Fruit fly (Drosophila melanogaster) whole organism, pupa: ENCODE data around the gene crol.

Experiments
- CG10348 ChIP-seq: fragments of 200-800 bp; sonication (Bioruptor generic); IDR thresholded peaks from 2 replicates; pipeline ENCODE4 v1.3.6; 2022; ENCODE audit warnings: missing biosample characterization, missing genetic modification characterization
- CG12605 ChIP-seq: fragments of 200-800 bp; sonication (Bioruptor generic); IDR thresholded peaks from 2 replicates; pipeline ENCODE4 v1.3.6; 2022; ENCODE audit warnings: missing biosample characterization, missing genetic modification characterization
- CG13204 ChIP-seq: fragments of 200-800 bp; sonication (Bioruptor generic); optimal IDR thresholded peaks from 2 replicates; lab custom pipeline; 2018; ENCODE audit warnings: missing biosample characterization, mild to moderate bottlenecking, missing genetic modification characterization, moderate library complexity
- CG14655 ChIP-seq: fragments of 200-800 bp; sonication (Bioruptor generic); optimal IDR thresholded peaks from 3 replicates; lab custom pipeline; 2017; ENCODE audit warnings: mild to moderate bottlenecking, missing biosample characterization, missing genetic modification reagents, missing genetic modification characterization
- CG15710 ChIP-seq: fragments of 200-800 bp; sonication (Bioruptor generic); optimal IDR thresholded peaks from 2 replicates; lab custom pipeline; 2018; ENCODE audit warnings: missing biosample characterization, mild to moderate bottlenecking, missing genetic modification characterization, moderate library complexity
- CG17806 ChIP-seq: fragments of 200-800 bp; sonication (Bioruptor generic); optimal IDR thresholded peaks from 2 replicates; lab custom pipeline; 2018; ENCODE audit warnings: missing biosample characterization, mild to moderate bottlenecking, missing genetic modification characterization, moderate library complexity
- CG32121 ChIP-seq: fragments of 200-800 bp; sonication (Bioruptor generic); IDR thresholded peaks from 2 replicates; pipeline ENCODE4 v1.3.6; 2022; ENCODE audit warnings: missing biosample characterization, missing genetic modification characterization
- CG34367 ChIP-seq: fragments of 200-800 bp; sonication (Bioruptor generic); optimal IDR thresholded peaks from 2 replicates; lab custom pipeline; 2018; ENCODE audit warnings: missing biosample characterization, mild to moderate bottlenecking, missing genetic modification characterization
- CG4496 ChIP-seq: fragments of 200-800 bp; sonication (Bioruptor generic); IDR thresholded peaks from 3 replicates; pipeline ENCODE4 v1.3.6; 2022; ENCODE audit warnings: missing biosample characterization, missing genetic modification characterization
- CG8159 ChIP-seq: fragments of 200-800 bp; sonication (Bioruptor generic); optimal IDR thresholded peaks from 3 replicates; lab custom pipeline; 2018; ENCODE audit warnings: missing biosample characterization, mild to moderate bottlenecking, missing genetic modification characterization, moderate library complexity
- CG8301 ChIP-seq: fragments of 200-800 bp; sonication (Bioruptor generic); optimal IDR thresholded peaks from 2 replicates; lab custom pipeline; 2018; ENCODE audit warnings: missing biosample characterization, mild to moderate bottlenecking, missing genetic modification characterization
- CG9948 ChIP-seq: fragments of 200-800 bp; sonication (Bioruptor generic); optimal IDR thresholded peaks from 2 replicates; lab custom pipeline; 2018; ENCODE audit warnings: missing biosample characterization, mild to moderate bottlenecking, missing genetic modification characterization, moderate library complexity
- D1 ChIP-seq: fragments of 200-800 bp; sonication (Bioruptor generic); optimal IDR thresholded peaks from 2 replicates; lab custom pipeline; 2018; ENCODE audit warnings: missing biosample characterization, mild to moderate bottlenecking, missing genetic modification characterization, moderate library complexity
- EcR ChIP-seq: fragments of 200-800 bp; sonication (Bioruptor generic); optimal IDR thresholded peaks from 3 replicates; lab custom pipeline; 2019; ENCODE audit warnings: missing biosample characterization, missing genetic modification characterization, mild to moderate bottlenecking, moderate library complexity, missing genetic modification reagents
- Ets98B ChIP-seq: fragments of 200-800 bp; sonication (Bioruptor generic); IDR thresholded peaks from 2 replicates; pipeline ENCODE4 v1.3.6; 2022; ENCODE audit warnings: missing biosample characterization, missing genetic modification characterization
- Pif1A ChIP-seq: fragments of 200-800 bp; sonication (Bioruptor generic); optimal IDR thresholded peaks from 3 replicates; lab custom pipeline; 2016; ENCODE audit warnings: missing biosample characterization, missing genetic modification characterization
- Pif1B ChIP-seq: fragments of 200-800 bp; sonication (Bioruptor generic); optimal IDR thresholded peaks from 3 replicates; lab custom pipeline; 2016; ENCODE audit warnings: missing biosample characterization, missing genetic modification characterization
- Snoo ChIP-seq: fragments of 200-800 bp; sonication (Bioruptor generic); optimal IDR thresholded peaks from 3 replicates; lab custom pipeline; 2017; ENCODE audit warnings: missing biosample characterization, mild to moderate bottlenecking, missing genetic modification characterization, inconsistent platforms
- fd96Ca ChIP-seq: fragments of 200-800 bp; sonication (Bioruptor generic); IDR thresholded peaks from 3 replicates; pipeline ENCODE4 v1.3.6; 2022; ENCODE audit warnings: missing biosample characterization, missing genetic modification characterization
- gl ChIP-seq: fragments of 200-800 bp; sonication (Bioruptor generic); optimal IDR thresholded peaks from 2 replicates; lab custom pipeline; 2018; ENCODE audit warnings: missing biosample characterization, mild to moderate bottlenecking, missing genetic modification characterization
- rn ChIP-seq: fragments of 200-800 bp; sonication (Bioruptor generic); IDR thresholded peaks from 2 replicates; pipeline ENCODE4 v1.3.6; 2022; ENCODE audit warnings: missing biosample characterization, missing genetic modification characterization

The crol gene

DNA sequence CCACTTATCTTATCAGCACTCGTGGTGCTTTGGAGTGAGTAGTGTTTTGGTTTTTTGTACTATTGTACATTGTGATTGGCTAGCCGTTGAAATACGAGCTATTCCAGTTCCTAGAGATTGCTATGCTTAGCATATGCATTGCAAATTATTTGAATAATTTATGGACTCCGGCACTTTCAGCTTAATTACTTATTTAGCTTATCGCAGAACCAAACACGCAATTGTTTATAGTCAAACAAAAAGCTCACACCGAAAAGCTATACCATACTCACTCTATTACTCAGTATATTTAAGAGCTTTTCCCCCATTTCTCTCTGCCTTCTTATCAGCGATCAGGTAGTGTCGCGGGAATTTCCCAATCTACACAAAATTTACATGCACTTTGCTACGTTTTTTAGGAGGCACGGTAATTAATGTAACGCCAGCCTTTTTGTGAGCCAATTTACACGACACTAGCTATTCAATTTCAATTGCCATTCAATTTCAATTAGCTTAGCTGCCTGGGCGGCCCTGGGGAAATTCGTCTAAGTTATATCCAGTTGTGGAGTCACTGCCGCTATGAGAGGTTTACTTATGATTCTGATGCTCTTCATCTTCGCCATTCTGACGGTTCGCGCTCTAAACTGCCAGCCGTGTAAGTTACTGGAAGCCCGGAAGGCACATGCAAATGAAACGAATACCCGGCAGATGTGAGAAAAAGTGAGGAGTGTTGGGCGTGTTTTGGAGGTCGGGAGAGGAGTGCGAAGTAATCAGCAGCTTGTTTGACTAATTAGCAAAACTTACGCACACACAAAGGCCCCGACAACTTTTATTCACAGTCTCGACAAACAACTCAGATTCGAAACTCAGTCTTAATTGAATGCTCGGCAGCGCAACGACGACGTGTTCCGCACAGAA is 33.3 kb upstream of the crol start, which contains the start of the genes CG44008, CG14933, CG46426 and CG42486:
Gene CG44008, minus strand, starts transcription at position 155 of the 897 bp plus-strand sequence.
Gene CG14933, plus strand, starts transcription at position 538 of the 897 bp plus-strand sequence.
Gene CG46426, plus strand, starts transcription at position 538 of the 897 bp plus-strand sequence.
Gene CG42486, plus strand, starts transcription at position 847 of the 897 bp plus-strand sequence.
- TF ChIP-seq CG34367 (no peak), Pif1A (GFP tag; lab: Kevin White, UChicago) (no peak), EcR (GFP tag; lab: Kevin White, UChicago) (no peak), CG15710 (tag; lab: Kevin White, UChicago) (no peak), CG32121 (GFP tag; lab: Robert Waterston, UW) (no peak), CG13204 (GFP tag; lab: Kevin White, UChicago) (no peak), CG14655 (no peak), CG8159 (tag; lab: Kevin White, UChicago) (no peak), Snoo (tag; lab: Kevin White, UChicago) (no peak), CG4496 (GFP tag; lab: Robert Waterston, UW) (no peak), Pif1B (GFP tag; lab: Kevin White, UChicago) (no peak), fd96Ca (GFP tag; lab: Robert Waterston, UW) (no peak), CG10348 (GFP tag; lab: Robert Waterston, UW) (no peak), Ets98B (GFP tag; lab: Robert Waterston, UW) (no peak), rn (no peak), D1 (tag; lab: Kevin White, UChicago) (no peak), CG8301 (tag; lab: Kevin White, UChicago) (no peak)

DNA sequence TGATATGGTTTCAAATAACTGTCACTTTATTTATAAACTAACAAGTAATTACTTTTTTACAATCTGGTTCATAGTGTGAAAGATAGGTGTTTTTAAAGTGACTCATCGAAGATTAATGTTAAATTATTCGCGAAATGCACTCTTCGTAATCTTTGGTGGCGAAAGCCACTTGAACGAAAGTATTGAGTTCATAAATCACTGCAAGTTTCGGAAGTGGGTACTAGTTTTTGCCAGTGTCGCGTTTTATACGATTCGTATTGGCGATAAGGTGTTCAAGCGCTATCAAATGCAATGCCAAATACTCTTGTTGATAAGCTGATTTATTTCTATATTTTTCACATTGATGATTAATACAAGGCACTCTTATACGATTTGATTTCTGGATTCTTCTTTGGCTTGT is 32.3 kb upstream of the crol start:
- TF ChIP-seq CG10348 (GFP tag; lab: Robert Waterston, UW) = no peak
- no peak for TF ChIP-seq fd96Ca (GFP tag; lab: Robert Waterston, UW)
- TF ChIP-seq D1 (tag; lab: Kevin White, UChicago) = no peak
- TF ChIP-seq CG17806 = no peak
- TF ChIP-seq Ets98B (GFP tag; lab: Robert Waterston, UW) = no peak
- no peak for TF ChIP-seq Snoo (tag; lab: Kevin White, UChicago)
- TF ChIP-seq CG8159 (tag; lab: Kevin White, UChicago) = no peak
- no peak for TF ChIP-seq Pif1B (GFP tag; lab: Kevin White, UChicago)
- no peak for TF ChIP-seq CG12605 (GFP tag; lab: Robert Waterston, UW)
- TF ChIP-seq CG32121 (GFP tag; lab: Robert Waterston, UW) = no peak

DNA sequence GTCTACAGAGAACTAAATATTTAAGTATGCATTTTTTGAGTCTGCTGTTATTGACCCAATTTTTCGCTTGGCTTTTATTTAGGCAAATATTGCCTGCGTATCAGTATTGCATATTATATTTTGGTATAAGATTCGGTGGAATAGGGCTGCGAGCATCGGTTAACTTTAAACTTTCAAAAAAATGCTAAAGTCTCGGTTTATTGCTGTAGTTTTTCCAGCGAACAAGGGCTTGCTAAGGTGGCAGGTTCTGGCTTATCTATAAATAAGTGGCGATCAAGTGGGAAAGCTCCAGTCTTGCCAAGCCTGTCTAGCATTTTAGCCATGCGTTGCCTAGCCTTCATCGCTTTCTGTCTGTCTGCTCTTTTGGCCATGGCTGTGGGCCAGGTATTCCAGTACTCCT is 31.2 kb upstream of the crol start, which contains the start of gene CG31704:
Gene CG31704, plus strand, starts transcription at position 301 of the 400 bp plus-strand sequence.
- no peak for TF ChIP-seq CG34367
- no peak for TF ChIP-seq rn
- TF ChIP-seq Ets98B (GFP tag; lab: Robert Waterston, UW) = no peak
- TF ChIP-seq CG32121 (GFP tag; lab: Robert Waterston, UW) = no peak
- no peak for TF ChIP-seq EcR (GFP tag; lab: Kevin White, UChicago)
- no peak for TF ChIP-seq gl (tag; lab: Kevin White, UChicago)
- no peak for TF ChIP-seq CG8159 (tag; lab: Kevin White, UChicago)

- TF ChIP-seq CG8159 (tag; lab: Kevin White, UChicago) (no peak), CG13204 (GFP tag; lab: Kevin White, UChicago) (no peak), Snoo (tag; lab: Kevin White, UChicago) (no peak)
- TF ChIP-seq, all 21 proteins: peak for 0
These were observed 30.4 kb upstream of the crol start, which contains the start of gene Sfp33A3 for dm6 chr2L:11839612-11840011. TSS of gene Sfp33A3 (plus strand) at chr2L:11839912.

DNA sequence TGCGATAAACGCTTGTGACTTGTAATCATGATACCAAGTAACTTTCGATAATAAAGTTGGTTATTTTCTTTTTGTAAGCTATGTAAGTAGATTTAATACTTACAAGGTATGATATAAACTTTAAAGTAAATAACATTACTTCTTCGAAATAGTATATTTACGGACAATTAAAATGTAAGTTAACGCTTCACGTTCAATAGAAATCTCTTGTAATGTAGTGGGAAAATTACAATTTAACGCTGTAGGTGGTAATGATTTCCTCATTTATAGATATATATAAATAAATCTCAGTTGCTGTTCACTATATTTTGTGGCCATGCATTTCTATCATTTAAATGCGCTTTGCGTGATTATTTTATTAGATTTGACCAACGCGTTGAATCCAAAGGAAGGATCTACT is 28.2 kb upstream of the crol start, which contains the start of gene Sfp33A2:
Gene Sfp33A2, plus strand, starts transcription at position 301 of the 400 bp plus-strand sequence.
- no peak for TF ChIP-seq EcR (GFP tag; lab: Kevin White, UChicago)
- no peak for TF ChIP-seq CG17806
- no peak for TF ChIP-seq CG12605 (GFP tag; lab: Robert Waterston, UW)
- TF ChIP-seq CG8301 (tag; lab: Kevin White, UChicago) = no peak
- TF ChIP-seq Snoo (tag; lab: Kevin White, UChicago) = no peak
- TF ChIP-seq rn = no peak
- TF ChIP-seq CG14655 = no peak
- no peak for TF ChIP-seq Ets98B (GFP tag; lab: Robert Waterston, UW)
- no peak for TF ChIP-seq CG10348 (GFP tag; lab: Robert Waterston, UW)
- no peak for TF ChIP-seq CG15710 (tag; lab: Kevin White, UChicago)
- no peak for TF ChIP-seq Pif1A (GFP tag; lab: Kevin White, UChicago)
- no peak for TF ChIP-seq CG4496 (GFP tag; lab: Robert Waterston, UW)
- TF ChIP-seq CG13204 (GFP tag; lab: Kevin White, UChicago) = no peak
- TF ChIP-seq CG9948 (tag; lab: Kevin White, UChicago) = no peak
- no peak for TF ChIP-seq gl (tag; lab: Kevin White, UChicago)
- no peak for TF ChIP-seq Pif1B (GFP tag; lab: Kevin White, UChicago)
- TF ChIP-seq CG8159 (tag; lab: Kevin White, UChicago) = no peak
- TF ChIP-seq, all 21 proteins: peak for 0

- TF ChIP-seq CG34367 (no peak), EcR (GFP tag; lab: Kevin White, UChicago) (no peak), Pif1A (GFP tag; lab: Kevin White, UChicago) (no peak), CG14655 (no peak), CG32121 (GFP tag; lab: Robert Waterston, UW) (no peak), Snoo (tag; lab: Kevin White, UChicago) (no peak), CG8159 (tag; lab: Kevin White, UChicago) (no peak), CG10348 (GFP tag; lab: Robert Waterston, UW) (no peak), Ets98B (GFP tag; lab: Robert Waterston, UW) (no peak), CG8301 (tag; lab: Kevin White, UChicago) (no peak), D1 (tag; lab: Kevin White, UChicago) (no peak), CG9948 (tag; lab: Kevin White, UChicago) (no peak), Pif1B (GFP tag; lab: Kevin White, UChicago) (no peak), CG17806 (no peak)
- TF ChIP-seq, all 21 proteins: peak for 0
These were observed 27.7 kb upstream of the crol start, which contains the start of gene Sfp33A4 for dm6 chr2L:11836943-11837342. TSS of gene Sfp33A4 (plus strand) at chr2L:11837243.
